Fruit fly (Drosophila melanogaster) whole organism: ENCODE measurements around the gene CG7006.

ENCODE experiments used
- CG8478 ChIP-seq: fragments of >200 bp; optimal IDR thresholded peaks from 2 replicates; lab custom pipeline; 2018; ENCODE audit warnings: inconsistent platforms
- Dll ChIP-seq: fragments of >200 bp; optimal IDR thresholded peaks from 2 replicates; lab custom pipeline; 2017
- EcR ChIP-seq, 2 experiments: fragments of >200 bp; optimal IDR thresholded peaks; 2 replicates each; lab custom pipeline; 2017; ENCODE audit warnings: missing biosample characterization in 2 of 2, missing genetic modification characterization in 2 of 2, missing genetic modification reagents in 2 of 2
- pan ChIP-seq: fragments of >200 bp; optimal IDR thresholded peaks from 2 replicates; lab custom pipeline; 2017
- psq ChIP-seq: fragments of >200 bp; optimal IDR thresholded peaks from 2 replicates; lab custom pipeline; 2017
- usp ChIP-seq: fragments of >200 bp; optimal IDR thresholded peaks from 2 replicates; lab custom pipeline; 2017; ENCODE audit warnings: missing biosample characterization, missing genetic modification characterization, mixed read lengths

- no peak for TF ChIP-seq EcR (GFP tag; optimal IDR thresholded peaks at IDR 0.05; lab: Kevin White, UChicago)
- TF ChIP-seq CG8478 (lab: Kevin White, UChicago) = peak; percentile 59
- TF ChIP-seq psq (lab: Kevin White, UChicago) = no peak
- no peak for TF ChIP-seq usp (GFP tag; lab: Kevin White, UChicago)
- TF ChIP-seq pan (lab: Kevin White, UChicago) = no peak
- no peak for TF ChIP-seq Dll (lab: Kevin White, UChicago)
Observed at dm6 chr3R:24875939-24876842, 25.8 kb downstream of the CG7006 start, which contains the start of gene CG3744.
